Worm (Caenorhabditis elegans) whole organism, young adult: ENCODE measurements around the gene znf-782.

Experiments used
- B0019.2 ChIP-seq: fragments of 200-800 bp; sonication (Bioruptor generic); conservative IDR thresholded peaks from 2 replicates; pipeline ENCODE4 v1.3.6; 2022; ENCODE audit warnings: missing genetic modification reagents, missing genetic modification characterization, missing compliant biosample characterization
- F49E8.2 ChIP-seq: sonication (generic microtip); optimal IDR thresholded peaks from 3 replicates; lab custom pipeline; 2017; ENCODE audit warnings: missing genetic modification characterization, mild to moderate bottlenecking, missing compliant biosample characterization, antibody characterized with exemption, moderate library complexity; ENCODE audit not compliant: insufficient read depth
- ceh-100 ChIP-seq: fragments of 200-800 bp; sonication (Bioruptor generic); IDR thresholded peaks from 2 replicates; pipeline ENCODE4 v1.3.6; 2022; ENCODE audit warnings: missing genetic modification reagents, missing genetic modification characterization, missing compliant biosample characterization
- mes-4 ChIP-seq: sonication (generic microtip); optimal IDR thresholded peaks from 2 replicates; lab custom pipeline; 2016; ENCODE audit warnings: missing genotype, missing genetic modification characterization, missing compliant biosample characterization

DNA sequence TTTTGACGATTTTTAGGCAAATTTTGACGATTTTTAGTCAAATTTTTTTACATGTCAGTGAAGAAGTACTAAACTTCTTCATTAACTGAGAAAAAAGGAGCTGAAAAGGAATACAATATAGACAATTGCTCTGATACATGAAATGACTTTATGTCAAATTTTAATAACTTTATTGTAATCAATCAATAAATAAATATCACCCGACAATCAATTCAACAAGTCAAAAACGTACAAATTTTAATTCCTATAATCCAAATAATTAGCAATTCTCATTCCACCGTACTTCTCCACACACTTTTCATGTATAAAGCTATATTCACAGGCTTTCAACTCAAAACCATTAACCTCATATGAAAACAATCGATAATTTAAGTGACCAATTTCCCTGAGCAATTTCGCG lies 28.8 kb downstream of the znf-782 start:
- TF ChIP-seq mes-4 (tag; lab: Kevin White, UChicago) (no peak), F49E8.2 (tag; lab: Kevin White, UChicago) (no peak), ceh-100 (GFP tag; lab: Robert Waterston, UW) (no peak), B0019.2 (GFP tag; lab: Robert Waterston, UW) (no peak)
